Worm (Caenorhabditis elegans): ENCODE results near the gene clec-203.

- TF ChIP-seq him-1 (tag; optimal IDR thresholded peaks at IDR 0.05) (no peak), W03F9.2 (tag; optimal IDR thresholded peaks at IDR 0.05) (no peak), dao-5 (tag; optimal IDR thresholded peaks at IDR 0.05) (no peak)
Observed at ce11 chrV:1112658-1113057, 24.6 kb downstream of the clec-203 start, which contains the start of gene Y50D4B.1.

Measured in whole organism, L4/young adult.